Fruit fly (Drosophila melanogaster): ENCODE results near the gene rut.
A peak's percentile ranks its signal among the peaks of the same experiment; 100 is the strongest.

The rut gene

dm6 chrX:14825922-14826617 lies at the start of gene rut:
TSS of gene rut (minus strand) at chrX:14826073.
- TF ChIP-seq tj (GFP tag; optimal IDR thresholded peaks at IDR 0.05) (peak; percentile 39), ovo (GFP tag; optimal IDR thresholded peaks at IDR 0.05) (peak; percentile 0), CG12768 (GFP tag; optimal IDR thresholded peaks at IDR 0.05) (no peak), CG7045 (GFP tag; optimal IDR thresholded peaks at IDR 0.05) (no peak), CG14711 (tag; optimal IDR thresholded peaks at IDR 0.05) (no peak), Clk (GFP tag; optimal IDR thresholded peaks at IDR 0.05) (no peak), cnc (optimal IDR thresholded peaks at IDR 0.05) (no peak), Hr96 (GFP tag; optimal IDR thresholded peaks at IDR 0.05) (no peak), CG1620 (GFP tag; optimal IDR thresholded peaks at IDR 0.05) (peak; percentile 42), cic (GFP tag; optimal IDR thresholded peaks at IDR 0.05) (peak; percentile 24), kay (GFP tag; ENCODE audit: borderline replicate concordance) (no peak), pad (GFP tag; optimal IDR thresholded peaks at IDR 0.05) (peak; percentile 16)

- TF ChIP-seq cnc (optimal IDR thresholded peaks at IDR 0.05) (no peak), CG1620 (GFP tag; optimal IDR thresholded peaks at IDR 0.05) (no peak), CG12768 (GFP tag; optimal IDR thresholded peaks at IDR 0.05) (no peak), Crg-1 (GFP tag; optimal IDR thresholded peaks at IDR 0.05) (no peak), CG33017 (tag; optimal IDR thresholded peaks at IDR 0.05) (no peak), bab1 (GFP tag; optimal IDR thresholded peaks at IDR 0.05) (no peak), CG7101 (tag; optimal IDR thresholded peaks at IDR 0.05) (no peak), ovo (GFP tag; optimal IDR thresholded peaks at IDR 0.05) (no peak), CG14711 (tag; optimal IDR thresholded peaks at IDR 0.05) (no peak), Mnt (GFP tag; optimal IDR thresholded peaks at IDR 0.05) (no peak)
Measured at dm6 chrX:14871028-14871427, 45.2 kb upstream of the rut start, which contains the start of gene CG9518. TSS of gene CG9518 (minus strand) at chrX:14871181.

- no peak for TF ChIP-seq toe (GFP tag; optimal IDR thresholded peaks at IDR 0.05)
- TF ChIP-seq Crg-1 (GFP tag; optimal IDR thresholded peaks at IDR 0.05), result no peak
- TF ChIP-seq CG7101 (tag; optimal IDR thresholded peaks at IDR 0.05), result no peak
- TF ChIP-seq tj (GFP tag; optimal IDR thresholded peaks at IDR 0.05), result no peak
- no peak for TF ChIP-seq pad (GFP tag; optimal IDR thresholded peaks at IDR 0.05)
- no peak for TF ChIP-seq Clk (GFP tag; optimal IDR thresholded peaks at IDR 0.05)
- TF ChIP-seq CG1620 (GFP tag; optimal IDR thresholded peaks at IDR 0.05), result no peak
- TF ChIP-seq CG7045 (GFP tag; optimal IDR thresholded peaks at IDR 0.05), result no peak
- TF ChIP-seq CG33017 (tag; optimal IDR thresholded peaks at IDR 0.05), result no peak
- no peak for TF ChIP-seq cic (GFP tag; optimal IDR thresholded peaks at IDR 0.05)
- TF ChIP-seq CG5204 (GFP tag; optimal IDR thresholded peaks at IDR 0.05), result no peak
- TF ChIP-seq kay (GFP tag; ENCODE audit: borderline replicate concordance), result no peak
- no peak for TF ChIP-seq Mnt (GFP tag; optimal IDR thresholded peaks at IDR 0.05)
- no peak for TF ChIP-seq bab1 (GFP tag; optimal IDR thresholded peaks at IDR 0.05)
- no peak for TF ChIP-seq ovo (GFP tag; optimal IDR thresholded peaks at IDR 0.05)
- no peak for TF ChIP-seq CG12768 (GFP tag; optimal IDR thresholded peaks at IDR 0.05)
- no peak for TF ChIP-seq CG14711 (tag; optimal IDR thresholded peaks at IDR 0.05)
- no peak for TF ChIP-seq Hr96 (GFP tag; optimal IDR thresholded peaks at IDR 0.05)
Measured at dm6 chrX:14868414-14868813, 42.5 kb upstream of the rut start.

- TF ChIP-seq CG12768 (GFP tag; optimal IDR thresholded peaks at IDR 0.05) (no peak), pad (GFP tag; optimal IDR thresholded peaks at IDR 0.05) (no peak), CG14711 (tag; optimal IDR thresholded peaks at IDR 0.05) (no peak), CG5204 (GFP tag; optimal IDR thresholded peaks at IDR 0.05) (no peak), toe (GFP tag; optimal IDR thresholded peaks at IDR 0.05) (no peak), CG11617 (GFP tag; optimal IDR thresholded peaks at IDR 0.05) (no peak)
Measured at dm6 chrX:14866911-14867310, 41.0 kb upstream of the rut start.

- TF ChIP-seq pad (GFP tag; optimal IDR thresholded peaks at IDR 0.05) (no peak), Hr96 (GFP tag; optimal IDR thresholded peaks at IDR 0.05) (no peak), CG33017 (tag; optimal IDR thresholded peaks at IDR 0.05) (no peak), bab1 (GFP tag; optimal IDR thresholded peaks at IDR 0.05) (no peak), toe (GFP tag; optimal IDR thresholded peaks at IDR 0.05) (no peak), Clk (GFP tag; optimal IDR thresholded peaks at IDR 0.05) (no peak), CG12768 (GFP tag; optimal IDR thresholded peaks at IDR 0.05) (no peak), CG14711 (tag; optimal IDR thresholded peaks at IDR 0.05) (no peak), CG1620 (GFP tag; optimal IDR thresholded peaks at IDR 0.05) (no peak), CG7101 (tag; optimal IDR thresholded peaks at IDR 0.05) (no peak), tj (GFP tag; optimal IDR thresholded peaks at IDR 0.05) (no peak)
Measured at dm6 chrX:14862494-14862893, 36.6 kb upstream of the rut start.

- no peak for TF ChIP-seq Crg-1 (GFP tag; optimal IDR thresholded peaks at IDR 0.05)
- TF ChIP-seq toe (GFP tag; optimal IDR thresholded peaks at IDR 0.05), result no peak
- TF ChIP-seq Hr96 (GFP tag; optimal IDR thresholded peaks at IDR 0.05), result no peak
- no peak for TF ChIP-seq CG1620 (GFP tag; optimal IDR thresholded peaks at IDR 0.05)
- TF ChIP-seq CG14711 (tag; optimal IDR thresholded peaks at IDR 0.05), result no peak
- TF ChIP-seq cic (GFP tag; optimal IDR thresholded peaks at IDR 0.05), result no peak
Measured at dm6 chrX:14858951-14859350, 33.1 kb upstream of the rut start, which contains the start of gene CG46399. TSS of gene CG46399 (plus strand) at chrX:14859251.

- no peak for TF ChIP-seq cic (GFP tag; optimal IDR thresholded peaks at IDR 0.05)
- TF ChIP-seq CG12768 (GFP tag; optimal IDR thresholded peaks at IDR 0.05), result no peak
- no peak for TF ChIP-seq Mnt (GFP tag; optimal IDR thresholded peaks at IDR 0.05)
- no peak for TF ChIP-seq bab1 (GFP tag; optimal IDR thresholded peaks at IDR 0.05)
- TF ChIP-seq CG1620 (GFP tag; optimal IDR thresholded peaks at IDR 0.05), result no peak
- no peak for TF ChIP-seq CG14711 (tag; optimal IDR thresholded peaks at IDR 0.05)
- no peak for TF ChIP-seq cnc (optimal IDR thresholded peaks at IDR 0.05)
- no peak for TF ChIP-seq CG7045 (GFP tag; optimal IDR thresholded peaks at IDR 0.05)
- no peak for TF ChIP-seq pad (GFP tag; optimal IDR thresholded peaks at IDR 0.05)
- no peak for TF ChIP-seq tj (GFP tag; optimal IDR thresholded peaks at IDR 0.05)
- no peak for TF ChIP-seq CG11617 (GFP tag; optimal IDR thresholded peaks at IDR 0.05)
- no peak for TF ChIP-seq CG7101 (tag; optimal IDR thresholded peaks at IDR 0.05)
Measured at dm6 chrX:14857883-14858282, 32.0 kb upstream of the rut start.

Measured in whole organism, adult.